Fruit fly (Drosophila melanogaster) whole organism, wandering third instar larva: ENCODE data around the gene Hsc70-3.

Source experiments
- Abd-B ChIP-seq: fragments of >200 bp; optimal IDR thresholded peaks from 2 replicates; lab custom pipeline; 2017; ENCODE audit warnings: missing biosample characterization, missing genetic modification characterization
- CrebA ChIP-seq: fragments of 200-800 bp; sonication (Bioruptor generic); optimal IDR thresholded peaks from 2 replicates; lab custom pipeline; 2016; ENCODE audit warnings: missing biosample characterization, mild to moderate bottlenecking, missing genetic modification characterization, borderline replicate concordance
- Dfd ChIP-seq: fragments of >200 bp; optimal IDR thresholded peaks from 2 replicates; lab custom pipeline; 2017; ENCODE audit warnings: missing biosample characterization, missing genetic modification characterization
- Dif ChIP-seq: fragments of 200-275, 200-300 bp; sonication (Bioruptor generic); optimal IDR thresholded peaks from 2 replicates; lab custom pipeline; 2018; ENCODE audit warnings: missing biosample characterization, missing genetic modification characterization; ENCODE audit not compliant: partially characterized antibody
- GATAd ChIP-seq: sonication (Bioruptor generic); optimal IDR thresholded peaks from 2 replicates; lab custom pipeline; 2016; ENCODE audit warnings: missing biosample characterization, missing genetic modification characterization
- HLH106 ChIP-seq: fragments of 200-800 bp; optimal IDR thresholded peaks from 3 replicates; lab custom pipeline; 2019; ENCODE audit warnings: missing biosample characterization, mild to moderate bottlenecking, missing genetic modification characterization, moderate library complexity
- Hnf4 ChIP-seq: fragments of 200-800 bp; sonication (Bioruptor generic); optimal IDR thresholded peaks from 2 replicates; lab custom pipeline; 2016; ENCODE audit warnings: missing biosample characterization, mild to moderate bottlenecking, missing genetic modification characterization
- Hr83 ChIP-seq: fragments of 200-300 bp; sonication (Bioruptor generic); optimal IDR thresholded peaks from 2 replicates; lab custom pipeline; 2016; ENCODE audit warnings: missing biosample characterization, mild to moderate bottlenecking, missing genetic modification characterization, moderate library complexity; ENCODE audit not compliant: poor library complexity, severe bottlenecking
- Jra ChIP-seq: sonication (Bioruptor generic); optimal IDR thresholded peaks from 2 replicates; lab custom pipeline; 2016; ENCODE audit warnings: missing biosample characterization, missing genetic modification characterization
- Mio ChIP-seq: sonication (Bioruptor generic); optimal IDR thresholded peaks from 2 replicates; lab custom pipeline; 2016; ENCODE audit warnings: missing biosample characterization, missing genetic modification characterization
- N ChIP-seq: fragments of >200 bp; optimal IDR thresholded peaks from 2 replicates; lab custom pipeline; 2018; ENCODE audit warnings: missing biosample characterization, missing external identifiers, missing genetic modification characterization
- OdsH ChIP-seq: fragments of 200-800 bp; sonication (Bioruptor generic); optimal IDR thresholded peaks from 2 replicates; lab custom pipeline; 2016; ENCODE audit warnings: missing biosample characterization, mild to moderate bottlenecking, missing genetic modification characterization
- Rel ChIP-seq, 2 experiments: fragments of 200-800 bp; sonication (Bioruptor generic) in 1 of 2; optimal IDR thresholded peaks; 2 replicates in 1 of 2; 3 replicates in 1 of 2; lab custom pipeline; 2016 to 2019; ENCODE audit warnings: mild to moderate bottlenecking in 2 of 2, missing biosample characterization in 2 of 2, missing genetic modification characterization in 2 of 2, moderate library complexity in 1 of 2
- Sp1 ChIP-seq: fragments of 200-800 bp; sonication (Bioruptor generic); optimal IDR thresholded peaks from 3 replicates; lab custom pipeline; 2019; ENCODE audit warnings: missing biosample characterization, mild to moderate bottlenecking, missing genetic modification characterization, moderate library complexity
- Vsx2 ChIP-seq: fragments of 200-300, 225-300 bp; sonication (Bioruptor generic); optimal IDR thresholded peaks from 2 replicates; lab custom pipeline; 2018; ENCODE audit warnings: missing biosample characterization, missing genetic modification characterization; ENCODE audit not compliant: partially characterized antibody
- br ChIP-seq: fragments of 200-800 bp; sonication (Bioruptor generic); optimal IDR thresholded peaks from 2 replicates; lab custom pipeline; 2016; ENCODE audit warnings: missing biosample characterization, missing genetic modification characterization
- brk ChIP-seq: fragments of 200-800 bp; sonication (Bioruptor generic); optimal IDR thresholded peaks from 2 replicates; lab custom pipeline; 2016; ENCODE audit warnings: missing biosample characterization, mild to moderate bottlenecking, missing genetic modification characterization
- dl ChIP-seq, 2 experiments: fragments of 175-275, 200-275 bp in 1 of 2; fragments of 200-275 bp in 1 of 2; sonication (Bioruptor generic); optimal IDR thresholded peaks; lab custom pipeline; 2018; ENCODE audit warnings: mild to moderate bottlenecking in 2 of 2, missing biosample characterization in 2 of 2, missing genetic modification characterization in 2 of 2, moderate library complexity in 2 of 2; ENCODE audit not compliant: partially characterized antibody in 2 of 2, insufficient read depth in 1 of 2
- dmrt93B ChIP-seq: fragments of 200-800 bp; sonication (Bioruptor generic); optimal IDR thresholded peaks from 2 replicates; lab custom pipeline; 2018; ENCODE audit warnings: missing biosample characterization, mild to moderate bottlenecking, missing genetic modification characterization
- dsf ChIP-seq: sonication (Bioruptor generic); optimal IDR thresholded peaks from 2 replicates; lab custom pipeline; 2016; ENCODE audit warnings: missing biosample characterization, missing genetic modification characterization, borderline replicate concordance
- ey ChIP-seq: fragments of 200-800 bp; sonication (Bioruptor generic); optimal IDR thresholded peaks from 2 replicates; lab custom pipeline; 2016; ENCODE audit warnings: missing biosample characterization, missing genetic modification characterization
- foxo ChIP-seq, 2 experiments: fragments of 200-800 bp; sonication (Bioruptor generic); optimal IDR thresholded peaks; 2 replicates in 1 of 2; 3 replicates in 1 of 2; lab custom pipeline; 2016 to 2017; ENCODE audit warnings: missing biosample characterization in 2 of 2, missing genetic modification characterization in 2 of 2
- h ChIP-seq: fragments of 200-800 bp; sonication (Bioruptor generic); optimal IDR thresholded peaks from 3 replicates; lab custom pipeline; 2016; ENCODE audit warnings: missing biosample characterization, mild to moderate bottlenecking, missing genetic modification characterization
- jim ChIP-seq: fragments of 175-275, 200-325 bp; sonication (Bioruptor generic); optimal IDR thresholded peaks from 2 replicates; lab custom pipeline; 2016; ENCODE audit warnings: missing biosample characterization, mild to moderate bottlenecking, missing genetic modification characterization
- lola ChIP-seq: fragments of >200 bp; optimal IDR thresholded peaks from 2 replicates; lab custom pipeline; 2017; ENCODE audit warnings: missing biosample characterization, missing genetic modification characterization
- pan ChIP-seq: fragments of >200 bp; optimal IDR thresholded peaks from 2 replicates; lab custom pipeline; 2017
- psq ChIP-seq: fragments of 200-800 bp; sonication (Bioruptor generic); optimal IDR thresholded peaks from 3 replicates; lab custom pipeline; 2017; ENCODE audit warnings: missing biosample characterization, mild to moderate bottlenecking, missing genetic modification characterization, moderate library complexity
- rgr ChIP-seq: fragments of 200-800 bp; sonication (Bioruptor generic); optimal IDR thresholded peaks from 3 replicates; lab custom pipeline; 2016; ENCODE audit warnings: missing biosample characterization, mild to moderate bottlenecking, missing genetic modification characterization
- sage ChIP-seq: fragments of 200-800 bp; sonication (Bioruptor generic); optimal IDR thresholded peaks from 2 replicates; lab custom pipeline; 2016; ENCODE audit warnings: missing biosample characterization, mild to moderate bottlenecking, missing genetic modification characterization
- sv ChIP-seq: fragments of 200-800 bp; sonication (Bioruptor generic); optimal IDR thresholded peaks from 3 replicates; lab custom pipeline; 2016; ENCODE audit warnings: missing biosample characterization, missing genetic modification characterization
- tai ChIP-seq: sonication (Bioruptor generic); optimal IDR thresholded peaks from 2 replicates; lab custom pipeline; 2016; ENCODE audit warnings: missing biosample characterization, missing genetic modification characterization

Hsc70-3 gene

dm6 chrX:11837926-11838325 is 31.0 kb upstream of the Hsc70-3 start, which contains the start of gene CG15741:
CG15741 (minus strand) TSS chrX:11838026.
- TF ChIP-seq foxo (GFP tag; optimal IDR thresholded peaks at IDR 0.05; lab: Kevin White, UChicago), result no peak
- TF ChIP-seq Abd-B, result no peak
- no peak for TF ChIP-seq Dfd (GFP tag; lab: Kevin White, UChicago)
- no peak for TF ChIP-seq Vsx2 (GFP tag; lab: Kevin White, UChicago)
- TF ChIP-seq Rel (GFP tag; optimal IDR thresholded peaks at IDR 0.05; lab: Kevin White, UChicago), result no peak
- TF ChIP-seq Rel (tag; optimal IDR thresholded peaks at IDR 0.05; lab: Kevin White, UChicago), result no peak
- no peak for TF ChIP-seq dsf
- no peak for TF ChIP-seq sv (GFP tag; lab: Kevin White, UChicago)
- TF ChIP-seq ey (GFP tag; lab: Kevin White, UChicago), result no peak
- TF ChIP-seq dl (GFP tag; optimal IDR thresholded peaks at IDR 0.05; lab: Kevin White, UChicago; ENCODE audit: insufficient read depth in 1 of 2, partially characterized antibody in 2 of 2), result no peak
- TF ChIP-seq rgr (GFP tag; lab: Kevin White, UChicago), result no peak
- no peak for TF ChIP-seq GATAd (GFP tag; lab: Kevin White, UChicago)
- no peak for TF ChIP-seq CrebA (GFP tag; lab: Kevin White, UChicago)

- TF ChIP-seq lola (no peak), br (GFP tag; lab: Kevin White, UChicago) (no peak), jim (GFP tag; lab: Kevin White, UChicago) (no peak), dl (GFP tag; optimal IDR thresholded peaks at IDR 0.05; lab: Kevin White, UChicago; ENCODE audit: insufficient read depth in 1 of 2, partially characterized antibody in 2 of 2) (no peak), sage (GFP tag; lab: Kevin White, UChicago) (no peak), ey (GFP tag; lab: Kevin White, UChicago) (no peak), rgr (GFP tag; lab: Kevin White, UChicago) (no peak), OdsH (GFP tag; lab: Kevin White, UChicago) (no peak), Rel (GFP tag; optimal IDR thresholded peaks at IDR 0.05; lab: Kevin White, UChicago) (no peak), Rel (tag; optimal IDR thresholded peaks at IDR 0.05; lab: Kevin White, UChicago) (no peak), Jra (no peak), brk (GFP tag; lab: Kevin White, UChicago) (no peak), pan (no peak), Hr83 (GFP tag; lab: Kevin White, UChicago) (no peak), dmrt93B (GFP tag; lab: Kevin White, UChicago) (no peak), psq (GFP tag; lab: Kevin White, UChicago) (no peak), Sp1 (GFP tag; lab: Kevin White, UChicago) (no peak), sv (GFP tag; lab: Kevin White, UChicago) (no peak)
- TF ChIP-seq, all 38 proteins: peak for 0
Observed at dm6 chrX:11828336-11829007, 21.6 kb upstream of the Hsc70-3 start.

- TF ChIP-seq Dif (GFP tag; lab: Kevin White, UChicago), result peak; percentile 65
- peak; percentile 12 for TF ChIP-seq HLH106 (tag; lab: Kevin White, UChicago)
- TF ChIP-seq Mio (GFP tag; lab: Kevin White, UChicago), result no peak
- no peak for TF ChIP-seq tai (GFP tag; lab: Kevin White, UChicago)
- peak; percentile 7 for TF ChIP-seq rgr (GFP tag; lab: Kevin White, UChicago)
- peak; percentile 34 for TF ChIP-seq br (GFP tag; lab: Kevin White, UChicago)
- peak; percentile 6 for TF ChIP-seq h (GFP tag; lab: Kevin White, UChicago)
- peak; percentile 37 for TF ChIP-seq Sp1 (GFP tag; lab: Kevin White, UChicago)
Observed at dm6 chrX:11823003-11823402, 16.1 kb upstream of the Hsc70-3 start.

dm6 chrX:11821946-11822345 is 15.0 kb upstream of the Hsc70-3 start:
- TF ChIP-seq HLH106 (tag; lab: Kevin White, UChicago), result peak; percentile 19
- TF ChIP-seq foxo (GFP tag; optimal IDR thresholded peaks at IDR 0.05; lab: Kevin White, UChicago), result peak in 1 of 2 experiments; percentile 17
- TF ChIP-seq N (GFP tag; lab: Kevin White, UChicago), result no peak
- TF ChIP-seq GATAd (GFP tag; lab: Kevin White, UChicago), result no peak
- TF ChIP-seq dsf, result no peak
- peak; percentile 5 for TF ChIP-seq rgr (GFP tag; lab: Kevin White, UChicago)
- no peak for TF ChIP-seq lola
- no peak for TF ChIP-seq Hnf4 (GFP tag; lab: Kevin White, UChicago)
- no peak for TF ChIP-seq psq (GFP tag; lab: Kevin White, UChicago)
- TF ChIP-seq sage (GFP tag; lab: Kevin White, UChicago), result no peak
- TF ChIP-seq pan, result no peak
